Worm (Caenorhabditis elegans): ENCODE data around the gene trmt-10C.2.

trmt-10C.2 gene

ce11 chrIII:6339919-6340434, 6.1 kb upstream of the trmt-10C.2 start, which contains the start of gene let-767:
Gene let-767 (minus strand): TSS chrIII:6339969.
- peak; percentile 15 for TF ChIP-seq nhr-23 (tag; optimal IDR thresholded peaks at IDR 0.05)
- no peak for TF ChIP-seq nhr-77 (tag; optimal IDR thresholded peaks at IDR 0.05)
- TF ChIP-seq hmg-11 (tag; optimal IDR thresholded peaks at IDR 0.05) = no peak
- TF ChIP-seq ztf-4 (tag; optimal IDR thresholded peaks at IDR 0.05) = no peak
- peak in 1 of 3 experiments; percentile 89 for TF ChIP-seq elt-3 (tag; optimal IDR thresholded peaks at IDR 0.05)
- no peak for TF ChIP-seq mdl-1 (tag; optimal IDR thresholded peaks at IDR 0.05)
- peak; percentile 29 for TF ChIP-seq elt-2 (tag; optimal IDR thresholded peaks at IDR 0.05)

ce11 chrIII:6341878-6342453, 4.1 kb upstream of the trmt-10C.2 start, which contains the start of gene rpn-13:
Gene rpn-13 (minus strand): TSS chrIII:6341928.
- no peak for TF ChIP-seq fkh-10 (GFP tag; optimal IDR thresholded peaks at IDR 0.05)
- peak; percentile 28 for TF ChIP-seq snpc-4 (tag; optimal IDR thresholded peaks at IDR 0.05)
- TF ChIP-seq fos-1 (tag; optimal IDR thresholded peaks at IDR 0.05) = no peak
- TF ChIP-seq lin-15B (tag; optimal IDR thresholded peaks at IDR 0.05) = peak; percentile 46
- no peak for TF ChIP-seq nhr-28 (tag; optimal IDR thresholded peaks at IDR 0.05)
- peak; percentile 21 for TF ChIP-seq nhr-25 (tag; optimal IDR thresholded peaks at IDR 0.05)
- no peak for TF ChIP-seq ztf-11 (tag; optimal IDR thresholded peaks at IDR 0.05)
- peak; percentile 78 for TF ChIP-seq pha-4 (tag; optimal IDR thresholded peaks at IDR 0.05)
- no peak for TF ChIP-seq nhr-237 (tag; optimal IDR thresholded peaks at IDR 0.05)
- TF ChIP-seq R02D3.7 (tag; optimal IDR thresholded peaks at IDR 0.05) = no peak
- TF ChIP-seq nhr-11 (tag; optimal IDR thresholded peaks at IDR 0.05) = no peak
- no peak for TF ChIP-seq sea-2 (GFP tag; optimal IDR thresholded peaks at IDR 0.05)
- TF ChIP-seq skn-1 (tag; optimal IDR thresholded peaks at IDR 0.05) = peak; percentile 98
- peak; percentile 53 for TF ChIP-seq nhr-23 (tag; optimal IDR thresholded peaks at IDR 0.05)
- no peak for TF ChIP-seq eor-1 (tag; optimal IDR thresholded peaks at IDR 0.05)
- peak; percentile 87 for TF ChIP-seq nfya-1 (tag; optimal IDR thresholded peaks at IDR 0.05; ENCODE audit: insufficient read depth)
- TF ChIP-seq lsy-12 (tag; optimal IDR thresholded peaks at IDR 0.05) = no peak
- TF ChIP-seq ceh-16 (tag; optimal IDR thresholded peaks at IDR 0.05) = no peak
- TF ChIP-seq unc-62 (GFP tag; optimal IDR thresholded peaks at IDR 0.05) = no peak
- no peak for TF ChIP-seq zag-1 (tag; optimal IDR thresholded peaks at IDR 0.05)
- no peak for TF ChIP-seq nhr-76 (tag; optimal IDR thresholded peaks at IDR 0.05)
- peak; percentile 42 for TF ChIP-seq hmg-11 (tag; optimal IDR thresholded peaks at IDR 0.05)
- no peak for TF ChIP-seq ZK546.5 (tag; optimal IDR thresholded peaks at IDR 0.05)
- peak; percentile 15 for TF ChIP-seq elt-2 (tag; optimal IDR thresholded peaks at IDR 0.05)
- no peak for TF ChIP-seq ceh-82 (tag; optimal IDR thresholded peaks at IDR 0.05)
- TF ChIP-seq ztf-4 (tag; optimal IDR thresholded peaks at IDR 0.05) = no peak
- no peak for TF ChIP-seq ceh-9 (tag; optimal IDR thresholded peaks at IDR 0.05)
- TF ChIP-seq egl-27 (tag; optimal IDR thresholded peaks at IDR 0.05) = no peak
- TF ChIP-seq ama-1 (optimal IDR thresholded peaks at IDR 0.05) = peak; percentile 0
- no peak for TF ChIP-seq tbx-2 (tag; optimal IDR thresholded peaks at IDR 0.05)

ce11 chrIII:6343229-6343628, 2.9 kb upstream of the trmt-10C.2 start, which contains the start of gene C56G2.9:
Gene C56G2.9 (minus strand): TSS chrIII:6343329.
- TF ChIP-seq elt-3 (tag; optimal IDR thresholded peaks at IDR 0.05) = no peak
- TF ChIP-seq egl-27 (tag; optimal IDR thresholded peaks at IDR 0.05) = no peak
- no peak for TF ChIP-seq ceh-82 (tag; optimal IDR thresholded peaks at IDR 0.05)
- TF ChIP-seq mml-1 (tag; optimal IDR thresholded peaks at IDR 0.05) = no peak
- TF ChIP-seq nhr-12 (tag; optimal IDR thresholded peaks at IDR 0.05) = no peak
- TF ChIP-seq snpc-4 (tag; optimal IDR thresholded peaks at IDR 0.05) = no peak
- no peak for TF ChIP-seq ceh-9 (tag; optimal IDR thresholded peaks at IDR 0.05)
- TF ChIP-seq ZK546.5 (tag; optimal IDR thresholded peaks at IDR 0.05) = no peak

ce11 chrIII:6344737-6345136, 1.3 kb upstream of the trmt-10C.2 start:
- TF ChIP-seq egl-5 (tag; optimal IDR thresholded peaks at IDR 0.05) = no peak
- TF ChIP-seq daf-12 (tag; optimal IDR thresholded peaks at IDR 0.05) = no peak
- TF ChIP-seq ama-1 (optimal IDR thresholded peaks at IDR 0.05) = peak; percentile 73
- no peak for TF ChIP-seq unc-62 (GFP tag; optimal IDR thresholded peaks at IDR 0.05)
- TF ChIP-seq lin-15B (tag; optimal IDR thresholded peaks at IDR 0.05) = peak; percentile 81
- peak; percentile 95 for TF ChIP-seq pha-4 (tag; optimal IDR thresholded peaks at IDR 0.05)
- no peak for TF ChIP-seq ceh-9 (tag; optimal IDR thresholded peaks at IDR 0.05)
- TF ChIP-seq snpc-4 (tag; optimal IDR thresholded peaks at IDR 0.05) = peak; percentile 81
- TF ChIP-seq nhr-11 (tag; optimal IDR thresholded peaks at IDR 0.05) = no peak
- peak; percentile 47 for TF ChIP-seq ceh-28 (tag; optimal IDR thresholded peaks at IDR 0.05)
- no peak for TF ChIP-seq egl-27 (tag; optimal IDR thresholded peaks at IDR 0.05)
- no peak for TF ChIP-seq nhr-237 (tag; optimal IDR thresholded peaks at IDR 0.05)
- peak; percentile 75 for TF ChIP-seq lsy-12 (tag; optimal IDR thresholded peaks at IDR 0.05)
- peak; percentile 92 for TF ChIP-seq nfya-1 (tag; optimal IDR thresholded peaks at IDR 0.05; ENCODE audit: insufficient read depth)
- peak; percentile 32 for TF ChIP-seq skn-1 (tag; optimal IDR thresholded peaks at IDR 0.05)
- TF ChIP-seq fkh-10 (GFP tag; optimal IDR thresholded peaks at IDR 0.05) = no peak
- no peak for TF ChIP-seq nhr-28 (tag; optimal IDR thresholded peaks at IDR 0.05)
- TF ChIP-seq nhr-12 (tag; optimal IDR thresholded peaks at IDR 0.05) = no peak
- no peak for TF ChIP-seq elt-3 (tag; optimal IDR thresholded peaks at IDR 0.05)
- TF ChIP-seq elt-2 (tag; optimal IDR thresholded peaks at IDR 0.05) = peak; percentile 54
- peak; percentile 87 for TF ChIP-seq nhr-25 (tag; optimal IDR thresholded peaks at IDR 0.05)
- TF ChIP-seq ztf-11 (tag; optimal IDR thresholded peaks at IDR 0.05) = no peak
- no peak for TF ChIP-seq ceh-16 (tag; optimal IDR thresholded peaks at IDR 0.05)
- peak; percentile 35 for TF ChIP-seq tbx-2 (tag; optimal IDR thresholded peaks at IDR 0.05)
- peak; percentile 79 for TF ChIP-seq nhr-23 (tag; optimal IDR thresholded peaks at IDR 0.05)
- no peak for TF ChIP-seq mml-1 (tag; optimal IDR thresholded peaks at IDR 0.05)
- TF ChIP-seq hmg-11 (tag; optimal IDR thresholded peaks at IDR 0.05) = peak; percentile 92
- no peak for TF ChIP-seq aly-2 (tag; optimal IDR thresholded peaks at IDR 0.05)
- peak; percentile 36 for TF ChIP-seq nhr-43 (tag; optimal IDR thresholded peaks at IDR 0.05; ENCODE audit: poor library complexity, severe bottlenecking)
- TF ChIP-seq nhr-77 (tag; optimal IDR thresholded peaks at IDR 0.05) = no peak
- TF ChIP-seq jun-1 (tag; optimal IDR thresholded peaks at IDR 0.05) = peak; percentile 72
- peak; percentile 54 for TF ChIP-seq ceh-82 (tag; optimal IDR thresholded peaks at IDR 0.05)
- no peak for TF ChIP-seq zag-1 (tag; optimal IDR thresholded peaks at IDR 0.05)
